Fruit fly (Drosophila melanogaster) whole organism, wandering third instar larva: ENCODE measurements around the gene Cow.

Source experiments
- Abd-B ChIP-seq: fragments of >200 bp; optimal IDR thresholded peaks from 2 replicates; lab custom pipeline; 2017; ENCODE audit warnings: missing biosample characterization, missing genetic modification characterization
- CG32264 ChIP-seq: fragments of 200-800 bp; sonication (Bioruptor generic); optimal IDR thresholded peaks from 2 replicates; lab custom pipeline; 2016; ENCODE audit warnings: missing biosample characterization, missing genetic modification characterization
- CG9705 ChIP-seq: fragments of 200-800 bp; sonication (Bioruptor generic); optimal IDR thresholded peaks from 2 replicates; lab custom pipeline; 2018; ENCODE audit warnings: missing biosample characterization, mild to moderate bottlenecking, missing genetic modification characterization
- CrebA ChIP-seq: fragments of 200-800 bp; sonication (Bioruptor generic); optimal IDR thresholded peaks from 2 replicates; lab custom pipeline; 2016; ENCODE audit warnings: missing biosample characterization, mild to moderate bottlenecking, missing genetic modification characterization, borderline replicate concordance
- Dfd ChIP-seq: fragments of >200 bp; optimal IDR thresholded peaks from 2 replicates; lab custom pipeline; 2017; ENCODE audit warnings: missing biosample characterization, missing genetic modification characterization
- Dif ChIP-seq: fragments of 200-275, 200-300 bp; sonication (Bioruptor generic); optimal IDR thresholded peaks from 2 replicates; lab custom pipeline; 2018; ENCODE audit warnings: missing biosample characterization, missing genetic modification characterization; ENCODE audit not compliant: partially characterized antibody
- GATAd ChIP-seq: sonication (Bioruptor generic); optimal IDR thresholded peaks from 2 replicates; lab custom pipeline; 2016; ENCODE audit warnings: missing biosample characterization, missing genetic modification characterization
- HLH106 ChIP-seq: fragments of 200-800 bp; optimal IDR thresholded peaks from 3 replicates; lab custom pipeline; 2019; ENCODE audit warnings: missing biosample characterization, mild to moderate bottlenecking, missing genetic modification characterization, moderate library complexity
- Hnf4 ChIP-seq: fragments of 200-800 bp; sonication (Bioruptor generic); optimal IDR thresholded peaks from 2 replicates; lab custom pipeline; 2016; ENCODE audit warnings: missing biosample characterization, mild to moderate bottlenecking, missing genetic modification characterization
- Hr78 ChIP-seq: fragments of >200 bp; optimal IDR thresholded peaks from 2 replicates; lab custom pipeline; 2017; ENCODE audit warnings: missing biosample characterization, missing genetic modification characterization
- Hr83 ChIP-seq: fragments of 200-300 bp; sonication (Bioruptor generic); optimal IDR thresholded peaks from 2 replicates; lab custom pipeline; 2016; ENCODE audit warnings: missing biosample characterization, mild to moderate bottlenecking, missing genetic modification characterization, moderate library complexity; ENCODE audit not compliant: poor library complexity, severe bottlenecking
- Jra ChIP-seq: sonication (Bioruptor generic); optimal IDR thresholded peaks from 2 replicates; lab custom pipeline; 2016; ENCODE audit warnings: missing biosample characterization, missing genetic modification characterization
- Mio ChIP-seq: sonication (Bioruptor generic); optimal IDR thresholded peaks from 2 replicates; lab custom pipeline; 2016; ENCODE audit warnings: missing biosample characterization, missing genetic modification characterization
- Myc ChIP-seq: fragments of >200 bp; optimal IDR thresholded peaks from 2 replicates; lab custom pipeline; 2017
- N ChIP-seq: fragments of >200 bp; optimal IDR thresholded peaks from 2 replicates; lab custom pipeline; 2018; ENCODE audit warnings: missing biosample characterization, missing external identifiers, missing genetic modification characterization
- OdsH ChIP-seq: fragments of 200-800 bp; sonication (Bioruptor generic); optimal IDR thresholded peaks from 2 replicates; lab custom pipeline; 2016; ENCODE audit warnings: missing biosample characterization, mild to moderate bottlenecking, missing genetic modification characterization
- Rel ChIP-seq, 2 experiments: fragments of 200-800 bp; sonication (Bioruptor generic) in 1 of 2; optimal IDR thresholded peaks; 2 replicates in 1 of 2; 3 replicates in 1 of 2; lab custom pipeline; 2016 to 2019; ENCODE audit warnings: mild to moderate bottlenecking in 2 of 2, missing biosample characterization in 2 of 2, missing genetic modification characterization in 2 of 2, moderate library complexity in 1 of 2
- Sp1 ChIP-seq: fragments of 200-800 bp; sonication (Bioruptor generic); optimal IDR thresholded peaks from 3 replicates; lab custom pipeline; 2019; ENCODE audit warnings: missing biosample characterization, mild to moderate bottlenecking, missing genetic modification characterization, moderate library complexity
- Vsx2 ChIP-seq: fragments of 200-300, 225-300 bp; sonication (Bioruptor generic); optimal IDR thresholded peaks from 2 replicates; lab custom pipeline; 2018; ENCODE audit warnings: missing biosample characterization, missing genetic modification characterization; ENCODE audit not compliant: partially characterized antibody
- br ChIP-seq: fragments of 200-800 bp; sonication (Bioruptor generic); optimal IDR thresholded peaks from 2 replicates; lab custom pipeline; 2016; ENCODE audit warnings: missing biosample characterization, missing genetic modification characterization
- brk ChIP-seq: fragments of 200-800 bp; sonication (Bioruptor generic); optimal IDR thresholded peaks from 2 replicates; lab custom pipeline; 2016; ENCODE audit warnings: missing biosample characterization, mild to moderate bottlenecking, missing genetic modification characterization
- dl ChIP-seq, 2 experiments: fragments of 175-275, 200-275 bp in 1 of 2; fragments of 200-275 bp in 1 of 2; sonication (Bioruptor generic); optimal IDR thresholded peaks; lab custom pipeline; 2018; ENCODE audit warnings: mild to moderate bottlenecking in 2 of 2, missing biosample characterization in 2 of 2, missing genetic modification characterization in 2 of 2, moderate library complexity in 2 of 2; ENCODE audit not compliant: partially characterized antibody in 2 of 2, insufficient read depth in 1 of 2
- dmrt93B ChIP-seq: fragments of 200-800 bp; sonication (Bioruptor generic); optimal IDR thresholded peaks from 2 replicates; lab custom pipeline; 2018; ENCODE audit warnings: missing biosample characterization, mild to moderate bottlenecking, missing genetic modification characterization
- dsf ChIP-seq: sonication (Bioruptor generic); optimal IDR thresholded peaks from 2 replicates; lab custom pipeline; 2016; ENCODE audit warnings: missing biosample characterization, missing genetic modification characterization, borderline replicate concordance
- ey ChIP-seq: fragments of 200-800 bp; sonication (Bioruptor generic); optimal IDR thresholded peaks from 2 replicates; lab custom pipeline; 2016; ENCODE audit warnings: missing biosample characterization, missing genetic modification characterization
- foxo ChIP-seq, 2 experiments: fragments of 200-800 bp; sonication (Bioruptor generic); optimal IDR thresholded peaks; 2 replicates in 1 of 2; 3 replicates in 1 of 2; lab custom pipeline; 2016 to 2017; ENCODE audit warnings: missing biosample characterization in 2 of 2, missing genetic modification characterization in 2 of 2
- fru ChIP-seq: fragments of 200-800 bp; sonication (Bioruptor generic); optimal IDR thresholded peaks from 3 replicates; lab custom pipeline; 2016; ENCODE audit warnings: missing biosample characterization, mild to moderate bottlenecking, missing genetic modification characterization
- h ChIP-seq: fragments of 200-800 bp; sonication (Bioruptor generic); optimal IDR thresholded peaks from 3 replicates; lab custom pipeline; 2016; ENCODE audit warnings: missing biosample characterization, mild to moderate bottlenecking, missing genetic modification characterization
- jim ChIP-seq: fragments of 175-275, 200-325 bp; sonication (Bioruptor generic); optimal IDR thresholded peaks from 2 replicates; lab custom pipeline; 2016; ENCODE audit warnings: missing biosample characterization, mild to moderate bottlenecking, missing genetic modification characterization
- lola ChIP-seq: fragments of >200 bp; optimal IDR thresholded peaks from 2 replicates; lab custom pipeline; 2017; ENCODE audit warnings: missing biosample characterization, missing genetic modification characterization
- pan ChIP-seq: fragments of >200 bp; optimal IDR thresholded peaks from 2 replicates; lab custom pipeline; 2017
- psq ChIP-seq: fragments of 200-800 bp; sonication (Bioruptor generic); optimal IDR thresholded peaks from 3 replicates; lab custom pipeline; 2017; ENCODE audit warnings: missing biosample characterization, mild to moderate bottlenecking, missing genetic modification characterization, moderate library complexity
- rgr ChIP-seq: fragments of 200-800 bp; sonication (Bioruptor generic); optimal IDR thresholded peaks from 3 replicates; lab custom pipeline; 2016; ENCODE audit warnings: missing biosample characterization, mild to moderate bottlenecking, missing genetic modification characterization
- sage ChIP-seq: fragments of 200-800 bp; sonication (Bioruptor generic); optimal IDR thresholded peaks from 2 replicates; lab custom pipeline; 2016; ENCODE audit warnings: missing biosample characterization, mild to moderate bottlenecking, missing genetic modification characterization
- sv ChIP-seq: fragments of 200-800 bp; sonication (Bioruptor generic); optimal IDR thresholded peaks from 3 replicates; lab custom pipeline; 2016; ENCODE audit warnings: missing biosample characterization, missing genetic modification characterization
- tai ChIP-seq: sonication (Bioruptor generic); optimal IDR thresholded peaks from 2 replicates; lab custom pipeline; 2016; ENCODE audit warnings: missing biosample characterization, missing genetic modification characterization
- usp ChIP-seq: fragments of >200 bp; optimal IDR thresholded peaks from 2 replicates; lab custom pipeline; 2017; ENCODE audit warnings: missing biosample characterization, missing genetic modification characterization
- woc ChIP-seq: sonication (Bioruptor generic); optimal IDR thresholded peaks from 2 replicates; lab custom pipeline; 2016; ENCODE audit warnings: missing biosample characterization, mild to moderate bottlenecking, missing genetic modification characterization

The Cow gene

DNA sequence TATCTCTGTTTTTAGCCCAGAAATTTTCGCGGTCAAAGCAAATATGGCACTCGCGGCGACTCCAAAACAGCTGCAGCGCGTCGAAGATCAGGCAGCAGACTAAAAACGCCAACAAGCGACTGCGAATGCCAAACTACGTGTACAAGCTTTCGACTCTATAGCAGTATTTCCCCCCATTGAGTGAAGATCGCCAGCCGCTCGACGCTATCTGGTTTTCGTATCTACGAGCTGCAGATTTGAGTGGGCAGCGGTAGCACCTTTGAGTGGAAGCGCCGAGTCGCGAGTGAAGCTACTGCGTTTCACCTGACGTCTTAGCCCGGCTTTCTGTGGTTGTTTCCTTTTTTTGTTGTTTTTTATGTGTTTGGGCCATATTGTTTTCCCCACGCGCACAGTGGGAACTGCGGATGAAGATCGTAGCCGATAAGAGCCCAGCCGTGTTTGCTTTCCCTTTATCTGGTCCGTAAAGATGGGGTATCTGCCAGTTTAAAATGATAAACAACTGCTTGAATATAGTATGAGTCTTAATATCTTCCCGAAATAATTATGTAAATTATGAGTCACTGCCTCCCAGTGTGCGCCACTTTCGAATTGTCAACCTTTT is 64.3 kb downstream of the Cow start, which contains the start of gene CG17121:
Gene CG17121, minus strand, starts transcription at position 126 of the 601 bp plus-strand sequence.
- TF ChIP-seq Dif (GFP tag; lab: Kevin White, UChicago) (peak; percentile 33), fru (no peak), CrebA (GFP tag; lab: Kevin White, UChicago) (peak; percentile 43), tai (GFP tag; lab: Kevin White, UChicago) (no peak), Hnf4 (no peak), dl (GFP tag; optimal IDR thresholded peaks at IDR 0.05; lab: Kevin White, UChicago; ENCODE audit: insufficient read depth in 1 of 2, partially characterized antibody in 2 of 2) (peak in 1 of 2 experiments; percentile 43), Rel (GFP tag; optimal IDR thresholded peaks at IDR 0.05; lab: Kevin White, UChicago) (no peak), Rel (tag; optimal IDR thresholded peaks at IDR 0.05; lab: Kevin White, UChicago) (peak; percentile 85)

DNA sequence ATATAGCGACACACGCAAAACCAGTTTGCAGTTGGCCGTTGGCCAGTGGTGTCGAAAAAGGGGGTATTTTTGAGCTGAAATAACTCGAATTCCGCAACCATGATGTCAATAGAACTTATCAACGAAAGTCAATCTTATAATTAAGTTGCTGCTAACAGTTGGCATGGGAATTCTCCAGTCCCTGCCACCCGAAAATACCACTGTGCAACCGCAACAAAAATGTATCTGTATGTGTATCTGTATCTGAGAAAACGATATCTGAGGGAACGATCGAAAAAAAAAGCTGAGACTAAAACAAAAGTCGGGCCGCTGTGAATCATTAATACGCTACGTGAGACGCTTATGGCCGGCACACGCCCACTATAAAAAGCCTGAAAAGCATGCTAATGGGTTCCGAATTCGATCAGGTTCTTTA is 66.0 kb downstream of the Cow start:
- TF ChIP-seq N (GFP tag; lab: Kevin White, UChicago) = no peak
- TF ChIP-seq usp = no peak
- TF ChIP-seq fru = peak; percentile 94
- TF ChIP-seq CG32264 (GFP tag; lab: Kevin White, UChicago) = peak; percentile 88
- TF ChIP-seq dmrt93B (GFP tag; lab: Kevin White, UChicago) = peak; percentile 81
- peak; percentile 48 for TF ChIP-seq Rel (GFP tag; optimal IDR thresholded peaks at IDR 0.05; lab: Kevin White, UChicago)
- TF ChIP-seq Rel (tag; optimal IDR thresholded peaks at IDR 0.05; lab: Kevin White, UChicago) = peak; percentile 54
- peak; percentile 85 for TF ChIP-seq Sp1 (GFP tag; lab: Kevin White, UChicago)
- peak; percentile 90 for TF ChIP-seq brk (GFP tag; lab: Kevin White, UChicago)
- no peak for TF ChIP-seq sv (GFP tag; lab: Kevin White, UChicago)
- TF ChIP-seq woc (GFP tag; lab: Kevin White, UChicago) = peak; percentile 88
- peak; percentile 80 for TF ChIP-seq Jra (GFP tag; lab: Kevin White, UChicago)
- no peak for TF ChIP-seq pan (lab: Kevin White, UChicago)
- peak; percentile 72 to 95 for TF ChIP-seq foxo (GFP tag; optimal IDR thresholded peaks at IDR 0.05; lab: Kevin White, UChicago)
- no peak for TF ChIP-seq CrebA (GFP tag; lab: Kevin White, UChicago)
- TF ChIP-seq Hr83 (GFP tag; lab: Kevin White, UChicago) = peak; percentile 75
- TF ChIP-seq jim = peak; percentile 20
- TF ChIP-seq Dfd (GFP tag; lab: Kevin White, UChicago) = no peak
- no peak for TF ChIP-seq lola (GFP tag; lab: Kevin White, UChicago)
- peak; percentile 96 for TF ChIP-seq h (GFP tag; lab: Kevin White, UChicago)
- no peak for TF ChIP-seq Abd-B
- TF ChIP-seq OdsH (GFP tag; lab: Kevin White, UChicago) = peak; percentile 94
- peak; percentile 94 for TF ChIP-seq rgr (GFP tag; lab: Kevin White, UChicago)
- no peak for TF ChIP-seq Vsx2
- TF ChIP-seq GATAd (GFP tag; lab: Kevin White, UChicago) = peak; percentile 47
- peak; percentile 61 for TF ChIP-seq dsf
- no peak for TF ChIP-seq Dif (GFP tag; lab: Kevin White, UChicago)
- TF ChIP-seq br (GFP tag; lab: Kevin White, UChicago) = peak; percentile 93
- TF ChIP-seq dl (GFP tag; optimal IDR thresholded peaks at IDR 0.05; lab: Kevin White, UChicago; ENCODE audit: insufficient read depth in 1 of 2, partially characterized antibody in 2 of 2) = no peak
- TF ChIP-seq HLH106 = peak; percentile 89
- peak; percentile 88 for TF ChIP-seq sage (GFP tag; lab: Kevin White, UChicago)
- peak; percentile 90 for TF ChIP-seq tai (GFP tag; lab: Kevin White, UChicago)
- no peak for TF ChIP-seq CG9705
- peak; percentile 91 for TF ChIP-seq Hnf4
- TF ChIP-seq Mio (GFP tag; lab: Kevin White, UChicago) = peak; percentile 24
- TF ChIP-seq ey (GFP tag; lab: Kevin White, UChicago) = peak; percentile 95
- peak; percentile 88 for TF ChIP-seq psq
- no peak for TF ChIP-seq Hr78
- TF ChIP-seq Myc (lab: Kevin White, UChicago) = no peak
